Worm (Caenorhabditis elegans) whole organism, L3 larva: Measurements from ENCODE around the gene let-756.
A peak's percentile ranks its signal among the peaks of the same experiment; 100 is the strongest.

Experiments
- ZK546.5 ChIP-seq: sonication (generic microtip); optimal IDR thresholded peaks from 2 replicates; lab custom pipeline; 2017; ENCODE audit warnings: missing biosample characterization, missing genetic modification characterization
- aly-2 ChIP-seq: fragments of 150-350 bp; optimal IDR thresholded peaks from 2 replicates; lab custom pipeline; 2014; ENCODE audit warnings: missing biosample characterization, missing genetic modification characterization
- ama-1 ChIP-seq: fragments of 150-350 bp; optimal IDR thresholded peaks from 2 replicates; lab custom pipeline; 2018
- ceh-16 ChIP-seq: sonication (generic microtip); optimal IDR thresholded peaks from 2 replicates; lab custom pipeline; 2017; ENCODE audit warnings: missing biosample characterization, missing genetic modification characterization
- ceh-82 ChIP-seq: fragments of 150-350 bp; optimal IDR thresholded peaks from 2 replicates; lab custom pipeline; 2014; ENCODE audit warnings: missing biosample characterization, missing genetic modification characterization
- ceh-9 ChIP-seq: sonication (generic microtip); optimal IDR thresholded peaks from 2 replicates; lab custom pipeline; 2018; ENCODE audit warnings: missing biosample characterization, missing genetic modification characterization
- daf-12 ChIP-seq: fragments of 150-350 bp; optimal IDR thresholded peaks from 2 replicates; lab custom pipeline; 2014; ENCODE audit warnings: missing biosample characterization, missing genetic modification reagents, missing genetic modification characterization
- egl-5 ChIP-seq: fragments of 150-350 bp; optimal IDR thresholded peaks from 2 replicates; lab custom pipeline; 2017; ENCODE audit warnings: missing biosample characterization, missing genetic modification reagents, missing genetic modification characterization, inconsistent platforms
- elt-1 ChIP-seq: fragments of 150-350 bp; optimal IDR thresholded peaks from 2 replicates; lab custom pipeline; 2014; ENCODE audit warnings: missing biosample characterization, missing genetic modification characterization
- elt-2 ChIP-seq: sonication (generic microtip); optimal IDR thresholded peaks from 2 replicates; lab custom pipeline; 2016; ENCODE audit warnings: missing genetic modification reagents, mild to moderate bottlenecking, missing genetic modification characterization, missing compliant biosample characterization
- elt-3 ChIP-seq, 3 experiments: fragments of 150-350 bp in 1 of 3; sonication (generic microtip) in 2 of 3; optimal IDR thresholded peaks; 2 replicates in 2 of 3; 4 replicates in 1 of 3; lab custom pipeline; 2014 to 2017; ENCODE audit warnings: missing biosample characterization in 3 of 3, missing genetic modification characterization in 3 of 3
- eor-1 ChIP-seq, 2 experiments: fragments of 150-350 bp; optimal IDR thresholded peaks; 2 replicates each; lab custom pipeline; 2014 to 2018; ENCODE audit warnings: missing biosample characterization in 2 of 2, missing genetic modification characterization in 2 of 2
- fkh-10 ChIP-seq: sonication (generic microtip); optimal IDR thresholded peaks from 2 replicates; lab custom pipeline; 2017; ENCODE audit warnings: missing biosample characterization, missing genetic modification reagents, missing genetic modification characterization
- fkh-2 ChIP-seq: fragments of 150-350 bp; optimal IDR thresholded peaks from 2 replicates; lab custom pipeline; 2014; ENCODE audit warnings: missing biosample characterization, missing genetic modification reagents, missing genetic modification characterization
- fos-1 ChIP-seq: fragments of 150-350 bp; optimal IDR thresholded peaks from 2 replicates; lab custom pipeline; 2014; ENCODE audit warnings: missing biosample characterization, missing genetic modification characterization
- hmg-11 ChIP-seq: sonication (generic microtip); optimal IDR thresholded peaks from 2 replicates; lab custom pipeline; 2016; ENCODE audit warnings: missing genetic modification characterization, missing compliant biosample characterization
- lin-15B ChIP-seq: fragments of 150-350 bp; optimal IDR thresholded peaks from 2 replicates; lab custom pipeline; 2014; ENCODE audit warnings: missing biosample characterization, missing genetic modification characterization
- lin-39 ChIP-seq: fragments of 150-350 bp; optimal IDR thresholded peaks from 2 replicates; lab custom pipeline; 2018; ENCODE audit warnings: missing biosample characterization, missing genetic modification reagents, missing genetic modification characterization
- lsy-12 ChIP-seq: sonication (generic microtip); optimal IDR thresholded peaks from 2 replicates; lab custom pipeline; 2016; ENCODE audit warnings: mild to moderate bottlenecking, missing genetic modification characterization, missing compliant biosample characterization
- mdl-1 ChIP-seq: fragments of 150-350 bp; optimal IDR thresholded peaks from 2 replicates; lab custom pipeline; 2014; ENCODE audit warnings: missing biosample characterization, missing genetic modification characterization
- mml-1 ChIP-seq: fragments of 150-350 bp; sonication (generic microtip); optimal IDR thresholded peaks from 3 replicates; lab custom pipeline; 2014; ENCODE audit warnings: missing biosample characterization, missing genetic modification characterization
- nfya-1 ChIP-seq: sonication (generic microtip); optimal IDR thresholded peaks from 2 replicates; lab custom pipeline; 2017; ENCODE audit warnings: missing genetic modification characterization, mild to moderate bottlenecking, missing compliant biosample characterization, antibody characterized with exemption, moderate library complexity; ENCODE audit not compliant: insufficient read depth
- nhr-11 ChIP-seq: fragments of 150-350 bp; optimal IDR thresholded peaks from 2 replicates; lab custom pipeline; 2014; ENCODE audit warnings: missing biosample characterization, missing genetic modification characterization
- nhr-12 ChIP-seq: fragments of 150-350 bp; optimal IDR thresholded peaks from 2 replicates; lab custom pipeline; 2014; ENCODE audit warnings: missing biosample characterization, missing genetic modification characterization
- nhr-23 ChIP-seq: fragments of 150-350 bp; optimal IDR thresholded peaks from 2 replicates; lab custom pipeline; 2014; ENCODE audit warnings: missing biosample characterization, missing genetic modification reagents, missing genetic modification characterization
- nhr-237 ChIP-seq: fragments of 150-350 bp; optimal IDR thresholded peaks from 2 replicates; lab custom pipeline; 2014; ENCODE audit warnings: missing biosample characterization, missing genetic modification characterization
- nhr-25 ChIP-seq: sonication (generic microtip); optimal IDR thresholded peaks from 2 replicates; lab custom pipeline; 2017; ENCODE audit warnings: missing biosample characterization, missing genetic modification characterization
- nhr-28 ChIP-seq: fragments of 150-350 bp; optimal IDR thresholded peaks from 2 replicates; lab custom pipeline; 2014; ENCODE audit warnings: missing biosample characterization, missing genetic modification characterization
- nhr-43 ChIP-seq: sonication (generic microtip); optimal IDR thresholded peaks from 2 replicates; lab custom pipeline; 2016; ENCODE audit warnings: mild to moderate bottlenecking, missing genetic modification characterization, missing compliant biosample characterization; ENCODE audit not compliant: poor library complexity, severe bottlenecking
- nhr-67 ChIP-seq: fragments of 150-350 bp; optimal IDR thresholded peaks from 2 replicates; lab custom pipeline; 2014; ENCODE audit warnings: missing biosample characterization, missing genetic modification characterization
- nhr-77 ChIP-seq: fragments of 150-350 bp; optimal IDR thresholded peaks from 2 replicates; lab custom pipeline; 2014; ENCODE audit warnings: missing biosample characterization, missing genetic modification characterization
- pha-4 ChIP-seq: fragments of 150-350 bp; optimal IDR thresholded peaks from 2 replicates; lab custom pipeline; 2014; ENCODE audit warnings: missing biosample characterization, missing genetic modification reagents, missing genetic modification characterization
- pqm-1 ChIP-seq: fragments of 150-350 bp; optimal IDR thresholded peaks from 2 replicates; lab custom pipeline; 2017; ENCODE audit warnings: missing biosample characterization, missing genetic modification characterization, inconsistent platforms
- sea-2 ChIP-seq: fragments of 150-350 bp; sonication (generic microtip); optimal IDR thresholded peaks from 4 replicates; lab custom pipeline; 2014; ENCODE audit warnings: missing biosample characterization, missing genetic modification reagents, missing genetic modification characterization
- skn-1 ChIP-seq: fragments of 150-350 bp; optimal IDR thresholded peaks from 2 replicates; lab custom pipeline; 2014; ENCODE audit warnings: missing biosample characterization, missing genetic modification characterization
- snpc-4 ChIP-seq: fragments of 150-350 bp; optimal IDR thresholded peaks from 2 replicates; lab custom pipeline; 2014; ENCODE audit warnings: missing biosample characterization, missing genetic modification characterization
- tbx-2 ChIP-seq: sonication (generic microtip); optimal IDR thresholded peaks from 2 replicates; lab custom pipeline; 2016; ENCODE audit warnings: mild to moderate bottlenecking, missing genetic modification characterization, missing compliant biosample characterization
- unc-39 ChIP-seq: sonication (generic microtip); optimal IDR thresholded peaks from 4 replicates; lab custom pipeline; 2017; ENCODE audit warnings: missing biosample characterization, missing genetic modification characterization
- unc-62 ChIP-seq: fragments of 150-350 bp; sonication (generic microtip); optimal IDR thresholded peaks from 4 replicates; lab custom pipeline; 2014; ENCODE audit warnings: missing biosample characterization, missing genetic modification reagents, missing genetic modification characterization
- zag-1 ChIP-seq: fragments of 150-350 bp; optimal IDR thresholded peaks from 2 replicates; lab custom pipeline; 2014; ENCODE audit warnings: missing biosample characterization, missing genetic modification characterization
- ztf-11 ChIP-seq: fragments of 150-350 bp; optimal IDR thresholded peaks from 2 replicates; lab custom pipeline; 2014; ENCODE audit warnings: missing biosample characterization, missing genetic modification characterization
- ztf-4 ChIP-seq: fragments of 150-350 bp; optimal IDR thresholded peaks from 2 replicates; lab custom pipeline; 2014; ENCODE audit warnings: missing biosample characterization, missing genetic modification characterization

Gene let-756

ce11 chrIII:6379129-6379528 lies 27.8 kb upstream of the let-756 start, which contains the start of gene C16A3.6:
C16A3.6 (plus strand) TSS chrIII:6379212.
- TF ChIP-seq fkh-2 (tag; lab: Kevin White, UChicago): no peak
- no peak for TF ChIP-seq nhr-25 (tag; lab: Kevin White, UChicago)
- no peak for TF ChIP-seq pqm-1
- TF ChIP-seq nfya-1 (tag; lab: Kevin White, UChicago): peak; percentile 37
- peak; percentile 75 for TF ChIP-seq ama-1
- TF ChIP-seq elt-1 (tag; lab: Kevin White, UChicago): no peak
- no peak for TF ChIP-seq ztf-4 (tag; lab: Kevin White, UChicago)
- no peak for TF ChIP-seq nhr-43 (tag; lab: Kevin White, UChicago)
- TF ChIP-seq nhr-12: no peak
- TF ChIP-seq nhr-77 (tag; lab: Kevin White, UChicago): no peak
- TF ChIP-seq nhr-23: peak; percentile 11
- no peak for TF ChIP-seq egl-5
- TF ChIP-seq sea-2: no peak
- no peak for TF ChIP-seq ztf-11 (tag; lab: Kevin White, UChicago)
- peak; percentile 14 for TF ChIP-seq elt-2 (tag; lab: Kevin White, UChicago)
- no peak for TF ChIP-seq nhr-237 (tag; lab: Kevin White, UChicago)
- TF ChIP-seq hmg-11 (tag; lab: Kevin White, UChicago): peak; percentile 32
- TF ChIP-seq unc-62 (GFP tag; lab: Kevin White, UChicago): no peak
- no peak for TF ChIP-seq nhr-67 (tag; lab: Kevin White, UChicago)
- TF ChIP-seq fos-1 (tag; lab: Kevin White, UChicago): no peak
- TF ChIP-seq lin-15B (tag; lab: Kevin White, UChicago): no peak
- peak; percentile 40 for TF ChIP-seq pha-4 (tag; lab: Kevin White, UChicago)
- no peak for TF ChIP-seq ceh-82 (tag; lab: Kevin White, UChicago)
- no peak for TF ChIP-seq lin-39 (tag; lab: Kevin White, UChicago)
- no peak for TF ChIP-seq elt-3 (tag; optimal IDR thresholded peaks at IDR 0.05; lab: Kevin White, UChicago)
- no peak for TF ChIP-seq snpc-4 (tag; lab: Kevin White, UChicago)
- no peak for TF ChIP-seq ceh-16 (tag; lab: Kevin White, UChicago)
- no peak for TF ChIP-seq lsy-12
- TF ChIP-seq ZK546.5 (tag; lab: Kevin White, UChicago): no peak
- no peak for TF ChIP-seq fkh-10 (GFP tag; lab: Kevin White, UChicago)
- TF ChIP-seq unc-39 (tag; lab: Kevin White, UChicago): no peak
- no peak for TF ChIP-seq daf-12 (tag; lab: Kevin White, UChicago)
- no peak for TF ChIP-seq nhr-28 (tag; lab: Kevin White, UChicago)
- TF ChIP-seq tbx-2 (tag; lab: Kevin White, UChicago): no peak
- TF ChIP-seq mml-1 (tag; lab: Kevin White, UChicago): no peak
- no peak for TF ChIP-seq aly-2
- TF ChIP-seq ceh-9 (tag; lab: Kevin White, UChicago): no peak
- no peak for TF ChIP-seq eor-1 (tag; optimal IDR thresholded peaks at IDR 0.05; lab: Kevin White, UChicago)
- no peak for TF ChIP-seq skn-1 (tag; lab: Kevin White, UChicago)
- no peak for TF ChIP-seq mdl-1

DNA sequence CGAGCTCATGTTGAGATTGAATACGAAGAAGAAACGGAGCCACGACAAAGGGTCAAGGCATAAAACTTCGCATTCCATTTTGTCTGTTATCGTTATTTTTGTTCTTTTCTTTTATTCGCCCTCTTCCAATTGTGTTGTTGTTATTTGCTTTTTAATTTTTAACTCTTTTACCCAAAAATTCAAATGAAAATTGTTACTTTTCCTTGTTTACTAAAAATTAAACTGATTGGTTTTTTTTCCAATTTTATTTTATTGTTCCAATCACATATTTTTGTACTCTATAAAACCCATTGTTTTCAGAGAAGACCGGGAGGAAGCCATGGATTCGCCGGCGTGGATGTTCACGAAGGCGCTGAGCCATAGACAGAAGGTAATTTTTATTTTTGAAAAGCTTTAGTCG lies 26.5 kb upstream of the let-756 start, which contains the start of gene C16A3.5:
Gene C16A3.5, plus strand, starts transcription at position 301 of the 400 bp plus-strand sequence.
- TF ChIP-seq unc-62 (GFP tag; lab: Kevin White, UChicago) (no peak), ztf-11 (tag; lab: Kevin White, UChicago) (no peak), nhr-28 (tag; lab: Kevin White, UChicago) (no peak), ama-1 (no peak), sea-2 (no peak), unc-39 (tag; lab: Kevin White, UChicago) (no peak), skn-1 (tag; lab: Kevin White, UChicago) (no peak), nhr-11 (tag; lab: Kevin White, UChicago) (no peak), lin-15B (tag; lab: Kevin White, UChicago) (no peak), mdl-1 (no peak), zag-1 (tag; lab: Kevin White, UChicago) (no peak)
